Worm (Caenorhabditis elegans) whole organism, L4 larva: ENCODE measurements around the gene srsx-34.

Experiments
- D1046.2 ChIP-seq: fragments of 200-800 bp; sonication (Bioruptor generic); IDR thresholded peaks from 2 replicates; pipeline ENCODE4 v1.3.6; 2022; ENCODE audit warnings: missing genetic modification characterization, missing compliant biosample characterization
- F44E2.7 ChIP-seq: fragments of 200-800 bp; sonication (Bioruptor generic); IDR thresholded peaks from 2 replicates; pipeline ENCODE4 v2.1.2; 2022; ENCODE audit warnings: missing genetic modification characterization, missing compliant biosample characterization
- R02D3.7 ChIP-seq: fragments of 150-350 bp; sonication (generic microtip); optimal IDR thresholded peaks from 3 replicates; lab custom pipeline; 2014; ENCODE audit warnings: missing biosample characterization, missing genetic modification characterization
- T20F7.1 ChIP-seq: fragments of 200-800 bp; sonication (Bioruptor generic); optimal IDR thresholded peaks from 2 replicates; lab custom pipeline; 2018; ENCODE audit warnings: mild to moderate bottlenecking, missing genetic modification characterization, missing compliant biosample characterization
- daf-16 ChIP-seq, 3 experiments: sonication (generic microtip); optimal IDR thresholded peaks; 2 replicates each; lab custom pipeline; 2016 to 2017; ENCODE audit warnings: missing genetic modification characterization in 3 of 3, missing genetic modification reagents in 3 of 3, mild to moderate bottlenecking in 2 of 3, missing compliant biosample characterization in 2 of 3, missing biosample characterization in 1 of 3, moderate library complexity in 1 of 3
- dpl-1 ChIP-seq: fragments of 150-350 bp; optimal IDR thresholded peaks from 2 replicates; lab custom pipeline; 2014; ENCODE audit warnings: missing biosample characterization, missing genetic modification reagents, missing genetic modification characterization
- egl-27 ChIP-seq: sonication (generic microtip); optimal IDR thresholded peaks from 3 replicates; lab custom pipeline; 2017; ENCODE audit warnings: missing biosample characterization, missing genetic modification reagents, missing genetic modification characterization
- hlh-30 ChIP-seq: sonication (generic microtip); optimal IDR thresholded peaks from 2 replicates; lab custom pipeline; 2017; ENCODE audit warnings: antibody characterized with exemption, mild to moderate bottlenecking, missing genetic modification characterization, missing compliant biosample characterization; ENCODE audit not compliant: insufficient read depth
- lin-15B ChIP-seq: fragments of 150-350 bp; sonication (generic microtip); optimal IDR thresholded peaks from 3 replicates; lab custom pipeline; 2014; ENCODE audit warnings: missing biosample characterization, missing genetic modification characterization
- lin-38 ChIP-seq: fragments of 200-800 bp; sonication (Bioruptor generic); IDR thresholded peaks from 2 replicates; pipeline ENCODE4 v1.3.6; 2022; ENCODE audit warnings: missing genetic modification reagents, missing genetic modification characterization, missing compliant biosample characterization
- nhr-11 ChIP-seq: fragments of 150-350 bp; optimal IDR thresholded peaks from 2 replicates; lab custom pipeline; 2014; ENCODE audit warnings: missing biosample characterization, missing genetic modification characterization
- nhr-25 ChIP-seq: sonication (generic microtip); optimal IDR thresholded peaks from 2 replicates; lab custom pipeline; 2017; ENCODE audit warnings: missing genetic modification characterization, mild to moderate bottlenecking, missing compliant biosample characterization, antibody characterized with exemption, moderate library complexity, borderline replicate concordance; ENCODE audit not compliant: insufficient read depth
- zag-1 ChIP-seq: fragments of 150-350 bp; optimal IDR thresholded peaks from 2 replicates; lab custom pipeline; 2014; ENCODE audit warnings: missing biosample characterization, missing genetic modification characterization
- zfp-2 ChIP-seq: sonication (generic microtip); optimal IDR thresholded peaks from 2 replicates; lab custom pipeline; 2016; ENCODE audit warnings: mild to moderate bottlenecking, missing genetic modification characterization, missing compliant biosample characterization

- TF ChIP-seq nhr-25 (tag; lab: Kevin White, UChicago) (no peak), egl-27 (no peak), lin-15B (tag; lab: Kevin White, UChicago) (no peak), zag-1 (tag; lab: Kevin White, UChicago) (no peak), daf-16 (GFP tag; optimal IDR thresholded peaks at IDR 0.05; lab: Kevin White, UChicago) (no peak), daf-16 (tag; optimal IDR thresholded peaks at IDR 0.05; lab: Kevin White, UChicago) (no peak), R02D3.7 (tag; lab: Kevin White, UChicago) (no peak), hlh-30 (tag; lab: Kevin White, UChicago) (no peak), nhr-11 (tag; lab: Kevin White, UChicago) (no peak), zfp-2 (tag; lab: Kevin White, UChicago) (no peak), T20F7.1 (GFP tag; lab: Kevin White, UChicago) (no peak), lin-38 (GFP tag; lab: Robert Waterston, UW) (no peak), dpl-1 (no peak), F44E2.7 (GFP tag; lab: Robert Waterston, UW) (no peak), D1046.2 (GFP tag; lab: Robert Waterston, UW) (no peak)
These were observed 22.0 kb upstream of the srsx-34 start, which contains the start of gene srh-201 for ce11 chrV:9013765-9014164.
